Worm (Caenorhabditis elegans): ENCODE data around the gene F21C10.19.

The F21C10.19 gene

ce11 chrV:9137618-9138017, 6.8 kb downstream of the F21C10.19 start, which contains the start of gene pitr-2:
TSS of gene pitr-2 (minus strand) at chrV:9137718.
- TF ChIP-seq ets-7 (tag; optimal IDR thresholded peaks at IDR 0.05), result no peak
- TF ChIP-seq scrt-1 (GFP tag; IDR thresholded peaks at IDR 0.05), result no peak
- no peak for TF ChIP-seq hmbx-1 (tag; optimal IDR thresholded peaks at IDR 0.05)
- no peak for TF ChIP-seq B0310.2 (tag; optimal IDR thresholded peaks at IDR 0.05)
- no peak for TF ChIP-seq F13C5.2 (tag; optimal IDR thresholded peaks at IDR 0.05)
- no peak for TF ChIP-seq aly-1 (tag; optimal IDR thresholded peaks at IDR 0.05)
- no peak for TF ChIP-seq hmg-4 (GFP tag; optimal IDR thresholded peaks at IDR 0.05)
- TF ChIP-seq ceh-13 (GFP tag; optimal IDR thresholded peaks at IDR 0.05), result no peak
- no peak for TF ChIP-seq tbx-37 (GFP tag; conservative IDR thresholded peaks at IDR 0.05)
- no peak for TF ChIP-seq ama-1 (optimal IDR thresholded peaks at IDR 0.05)
- no peak for TF ChIP-seq sea-1 (GFP tag; conservative IDR thresholded peaks at IDR 0.05)
- TF ChIP-seq flt-1 (GFP tag; IDR thresholded peaks at IDR 0.05), result no peak
- no peak for TF ChIP-seq hnd-1 (tag; optimal IDR thresholded peaks at IDR 0.05)
- no peak for TF ChIP-seq tbx-11 (GFP tag; IDR thresholded peaks at IDR 0.05)
- TF ChIP-seq pes-1 (GFP tag; IDR thresholded peaks at IDR 0.05), result no peak
- no peak for TF ChIP-seq tra-4 (tag; optimal IDR thresholded peaks at IDR 0.05)
- no peak for TF ChIP-seq ceh-36 (tag; optimal IDR thresholded peaks at IDR 0.05)

DNA sequence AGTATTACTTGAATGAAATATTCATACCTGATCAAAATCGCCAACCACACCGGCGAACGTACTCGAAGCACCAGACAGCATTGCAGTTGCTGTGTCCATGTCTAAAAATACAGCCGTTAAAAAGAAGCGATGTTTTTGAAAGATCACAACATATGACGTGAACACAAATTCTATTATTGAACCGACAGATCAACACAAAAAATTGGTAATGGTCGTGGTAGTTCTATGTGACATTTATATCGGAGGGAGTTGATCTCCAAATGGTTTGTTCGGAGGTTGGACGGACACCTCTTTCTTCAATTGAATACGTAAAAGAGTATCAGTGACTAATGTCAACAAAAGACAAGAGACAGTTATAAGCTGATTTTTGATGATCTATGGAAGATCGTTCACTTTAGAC, 10.4 kb downstream of the F21C10.19 start, which contains the start of gene pitr-3:
Gene pitr-3 (minus strand): TSS at position 101 of the 400 bp plus-strand sequence.
- TF ChIP-seq hmg-4 (GFP tag; optimal IDR thresholded peaks at IDR 0.05), result no peak
- no peak for TF ChIP-seq ceh-36 (tag; optimal IDR thresholded peaks at IDR 0.05)
- TF ChIP-seq F13C5.2 (tag; optimal IDR thresholded peaks at IDR 0.05), result no peak
- TF ChIP-seq tbx-11 (GFP tag; IDR thresholded peaks at IDR 0.05), result no peak
- no peak for TF ChIP-seq scrt-1 (GFP tag; IDR thresholded peaks at IDR 0.05)
- TF ChIP-seq hmbx-1 (tag; optimal IDR thresholded peaks at IDR 0.05), result no peak
- no peak for TF ChIP-seq pes-1 (GFP tag; IDR thresholded peaks at IDR 0.05)
- no peak for TF ChIP-seq hnd-1 (tag; optimal IDR thresholded peaks at IDR 0.05)
- no peak for TF ChIP-seq flt-1 (GFP tag; IDR thresholded peaks at IDR 0.05)
- no peak for TF ChIP-seq sea-1 (GFP tag; conservative IDR thresholded peaks at IDR 0.05)
- TF ChIP-seq B0310.2 (tag; optimal IDR thresholded peaks at IDR 0.05), result no peak
- no peak for TF ChIP-seq ceh-13 (GFP tag; optimal IDR thresholded peaks at IDR 0.05)
- TF ChIP-seq tbx-37 (GFP tag; conservative IDR thresholded peaks at IDR 0.05), result no peak
- TF ChIP-seq ama-1 (optimal IDR thresholded peaks at IDR 0.05), result no peak

- TF ChIP-seq ceh-36 (tag; optimal IDR thresholded peaks at IDR 0.05), result no peak
- TF ChIP-seq scrt-1 (GFP tag; IDR thresholded peaks at IDR 0.05), result no peak
Observed at ce11 chrV:9143896-9144295, 13.0 kb downstream of the F21C10.19 start.

ce11 chrV:9146196-9146595, 15.3 kb downstream of the F21C10.19 start:
- no peak for TF ChIP-seq tbx-37 (GFP tag; conservative IDR thresholded peaks at IDR 0.05)
- no peak for TF ChIP-seq ceh-36 (tag; optimal IDR thresholded peaks at IDR 0.05)
- no peak for TF ChIP-seq tra-4 (tag; optimal IDR thresholded peaks at IDR 0.05)
- no peak for TF ChIP-seq hnd-1 (tag; optimal IDR thresholded peaks at IDR 0.05)
- no peak for TF ChIP-seq B0310.2 (tag; optimal IDR thresholded peaks at IDR 0.05)
- no peak for TF ChIP-seq ama-1 (optimal IDR thresholded peaks at IDR 0.05)
- TF ChIP-seq hmbx-1 (tag; optimal IDR thresholded peaks at IDR 0.05), result no peak
- no peak for TF ChIP-seq F13C5.2 (tag; optimal IDR thresholded peaks at IDR 0.05)
- no peak for TF ChIP-seq sea-1 (GFP tag; conservative IDR thresholded peaks at IDR 0.05)
- no peak for TF ChIP-seq pes-1 (GFP tag; IDR thresholded peaks at IDR 0.05)
- TF ChIP-seq aly-1 (tag; optimal IDR thresholded peaks at IDR 0.05), result no peak
- TF ChIP-seq scrt-1 (GFP tag; IDR thresholded peaks at IDR 0.05), result no peak
- no peak for TF ChIP-seq flt-1 (GFP tag; IDR thresholded peaks at IDR 0.05)
- no peak for TF ChIP-seq hmg-4 (GFP tag; optimal IDR thresholded peaks at IDR 0.05)
- no peak for TF ChIP-seq ceh-13 (GFP tag; optimal IDR thresholded peaks at IDR 0.05)
- no peak for TF ChIP-seq ets-7 (tag; optimal IDR thresholded peaks at IDR 0.05)
- TF ChIP-seq tbx-11 (GFP tag; IDR thresholded peaks at IDR 0.05), result no peak

DNA sequence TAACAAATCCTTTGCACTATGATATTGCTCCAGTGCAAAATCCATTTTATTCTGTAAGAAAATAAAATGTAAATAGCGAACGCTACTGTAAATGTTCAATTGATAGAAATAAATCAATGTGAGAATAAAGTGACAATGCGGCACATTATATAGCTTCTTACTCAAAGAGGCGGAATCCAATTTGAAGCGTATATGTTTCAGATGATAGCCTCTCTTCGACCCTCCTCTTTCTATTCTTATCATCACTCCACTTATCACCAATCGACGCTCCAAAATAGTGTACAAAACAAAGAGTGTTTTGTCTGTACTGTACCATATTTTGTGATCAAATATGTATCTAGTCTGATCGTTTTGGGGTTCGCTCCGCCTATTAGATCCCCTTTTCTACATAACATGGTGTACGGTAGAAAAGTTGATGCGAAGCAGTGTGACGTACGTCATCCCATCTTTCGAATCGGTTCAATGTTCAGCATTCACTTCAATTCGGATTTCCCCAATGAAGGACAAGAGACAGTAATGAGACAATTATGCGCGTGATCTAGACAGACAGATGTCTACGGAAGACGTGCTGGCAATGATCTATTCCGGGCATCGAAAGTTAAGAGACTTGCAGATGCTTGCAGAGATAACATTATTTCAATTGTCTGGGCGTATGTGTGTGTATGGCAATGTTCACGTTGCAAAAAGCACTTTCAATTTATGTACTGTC, 16.1 kb downstream of the F21C10.19 start, which contains the start of gene spl-2:
Gene spl-2 (minus strand): TSS at position 51 of the 709 bp plus-strand sequence.
- TF ChIP-seq pes-1 (GFP tag; IDR thresholded peaks at IDR 0.05) (no peak), tbx-37 (GFP tag; conservative IDR thresholded peaks at IDR 0.05) (no peak), ceh-13 (GFP tag; optimal IDR thresholded peaks at IDR 0.05) (no peak), tra-4 (tag; optimal IDR thresholded peaks at IDR 0.05) (no peak), ets-7 (tag; optimal IDR thresholded peaks at IDR 0.05) (no peak), ama-1 (optimal IDR thresholded peaks at IDR 0.05) (no peak), tbx-11 (GFP tag; IDR thresholded peaks at IDR 0.05) (no peak), flt-1 (GFP tag; IDR thresholded peaks at IDR 0.05) (no peak), scrt-1 (GFP tag; IDR thresholded peaks at IDR 0.05) (no peak), ceh-36 (tag; optimal IDR thresholded peaks at IDR 0.05) (no peak), hmg-4 (GFP tag; optimal IDR thresholded peaks at IDR 0.05) (no peak)

DNA sequence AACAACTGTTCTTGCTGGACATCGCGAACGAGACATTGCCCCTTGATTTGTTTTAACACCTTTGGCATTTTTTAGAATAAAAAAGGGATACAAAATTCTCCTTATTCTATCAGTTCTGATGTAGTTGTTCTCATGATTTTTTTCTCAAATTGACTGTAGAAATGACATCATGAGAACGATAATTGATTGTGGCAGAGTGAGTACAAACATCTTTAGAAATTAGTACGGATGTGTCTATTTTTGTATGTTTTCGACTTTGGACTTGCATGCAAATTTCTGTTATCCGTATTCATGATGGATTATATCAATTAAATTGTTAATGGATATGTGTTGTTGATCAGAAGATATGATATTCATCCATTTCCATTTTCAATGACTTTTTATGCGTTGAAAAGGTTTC, 17.3 kb downstream of the F21C10.19 start:
- TF ChIP-seq ceh-13 (GFP tag; optimal IDR thresholded peaks at IDR 0.05), result no peak
- no peak for TF ChIP-seq tra-4 (tag; optimal IDR thresholded peaks at IDR 0.05)
- no peak for TF ChIP-seq F13C5.2 (tag; optimal IDR thresholded peaks at IDR 0.05)
- TF ChIP-seq hnd-1 (tag; optimal IDR thresholded peaks at IDR 0.05), result no peak
- TF ChIP-seq scrt-1 (GFP tag; IDR thresholded peaks at IDR 0.05), result no peak
- TF ChIP-seq ama-1 (optimal IDR thresholded peaks at IDR 0.05), result no peak
- no peak for TF ChIP-seq hmg-4 (GFP tag; optimal IDR thresholded peaks at IDR 0.05)
- no peak for TF ChIP-seq ets-7 (tag; optimal IDR thresholded peaks at IDR 0.05)
- TF ChIP-seq flt-1 (GFP tag; IDR thresholded peaks at IDR 0.05), result no peak
- no peak for TF ChIP-seq tbx-37 (GFP tag; conservative IDR thresholded peaks at IDR 0.05)
- no peak for TF ChIP-seq pes-1 (GFP tag; IDR thresholded peaks at IDR 0.05)
- TF ChIP-seq tbx-11 (GFP tag; IDR thresholded peaks at IDR 0.05), result no peak
- TF ChIP-seq sea-1 (GFP tag; conservative IDR thresholded peaks at IDR 0.05), result no peak

DNA sequence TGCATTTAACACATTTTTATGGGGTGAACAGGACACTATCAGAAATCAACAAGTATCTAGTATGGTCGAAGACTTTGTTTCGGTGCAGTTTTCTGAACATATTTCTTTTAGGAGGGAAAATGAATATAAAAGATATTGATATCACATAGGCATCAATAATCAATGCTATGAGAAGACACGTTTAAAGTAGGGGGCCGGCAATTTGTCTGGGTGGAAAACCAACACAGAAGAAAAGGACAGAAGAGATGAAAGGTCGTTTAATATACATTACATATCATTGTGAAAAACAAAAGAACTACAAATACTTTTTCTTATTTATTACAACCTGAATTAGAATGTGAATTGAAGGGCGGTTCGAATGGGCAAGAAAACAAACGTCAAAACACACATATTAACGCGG, 21.5 kb downstream of the F21C10.19 start:
- TF ChIP-seq hnd-1 (tag; optimal IDR thresholded peaks at IDR 0.05) (no peak), hmg-4 (GFP tag; optimal IDR thresholded peaks at IDR 0.05) (no peak), flt-1 (GFP tag; IDR thresholded peaks at IDR 0.05) (no peak), pes-1 (GFP tag; IDR thresholded peaks at IDR 0.05) (no peak), ceh-36 (tag; optimal IDR thresholded peaks at IDR 0.05) (no peak), ceh-13 (GFP tag; optimal IDR thresholded peaks at IDR 0.05) (no peak), aly-1 (tag; optimal IDR thresholded peaks at IDR 0.05) (no peak), F13C5.2 (tag; optimal IDR thresholded peaks at IDR 0.05) (no peak), tra-4 (tag; optimal IDR thresholded peaks at IDR 0.05) (no peak), tbx-37 (GFP tag; conservative IDR thresholded peaks at IDR 0.05) (no peak), hmbx-1 (tag; optimal IDR thresholded peaks at IDR 0.05) (no peak), ets-7 (tag; optimal IDR thresholded peaks at IDR 0.05) (no peak)
